Worm (Caenorhabditis elegans) whole organism, mixed stage, embryonic: ENCODE results near the gene R02D5.1.

Experiments
- drap-1 ChIP-seq: fragments of 200-800 bp; sonication (Bioruptor generic); optimal IDR thresholded peaks from 3 replicates; lab custom pipeline; 2018; ENCODE audit warnings: mild to moderate bottlenecking, missing genetic modification characterization, missing compliant biosample characterization
- elt-3 ChIP-seq: fragments of 150-350 bp; optimal IDR thresholded peaks from 2 replicates; lab custom pipeline; 2014; ENCODE audit warnings: missing biosample characterization, missing genetic modification characterization
- hlh-1 ChIP-seq: fragments of 150-350 bp; optimal IDR thresholded peaks from 2 replicates; lab custom pipeline; 2014; ENCODE audit warnings: missing biosample characterization, missing genetic modification reagents, missing genetic modification characterization
- nhr-12 ChIP-seq: fragments of 150-350 bp; optimal IDR thresholded peaks from 2 replicates; lab custom pipeline; 2014; ENCODE audit warnings: missing biosample characterization, missing genetic modification characterization
- sptf-1 ChIP-seq: sonication (generic microtip); optimal IDR thresholded peaks from 2 replicates; lab custom pipeline; 2017; ENCODE audit warnings: mild to moderate bottlenecking, missing genetic modification characterization, moderate library complexity, missing compliant biosample characterization
- unc-120 ChIP-seq: sonication (generic microtip); optimal IDR thresholded peaks from 2 replicates; lab custom pipeline; 2017; ENCODE audit warnings: missing genetic modification characterization, missing compliant biosample characterization; ENCODE audit not compliant: poor library complexity, severe bottlenecking

- TF ChIP-seq elt-3 (tag; lab: Kevin White, UChicago) (no peak), unc-120 (tag; lab: Kevin White, UChicago) (no peak), drap-1 (GFP tag; lab: Kevin White, UChicago) (no peak), sptf-1 (tag; lab: Kevin White, UChicago) (peak; percentile 46), nhr-12 (tag; lab: Kevin White, UChicago) (no peak), hlh-1 (tag; lab: Kevin White, UChicago) (no peak)
These were observed 9.8 kb upstream of the R02D5.1 start for ce11 chrV:14498204-14498603.
